Fruit fly (Drosophila melanogaster) whole organism: Measurements from ENCODE around the gene CG10560.

Source experiments
- CG8478 ChIP-seq: fragments of >200 bp; optimal IDR thresholded peaks from 2 replicates; lab custom pipeline; 2018; ENCODE audit warnings: inconsistent platforms
- Dll ChIP-seq: fragments of >200 bp; optimal IDR thresholded peaks from 2 replicates; lab custom pipeline; 2017
- EcR ChIP-seq, 2 experiments: fragments of >200 bp; optimal IDR thresholded peaks; 2 replicates each; lab custom pipeline; 2017; ENCODE audit warnings: missing biosample characterization in 2 of 2, missing genetic modification characterization in 2 of 2, missing genetic modification reagents in 2 of 2
- pan ChIP-seq: fragments of >200 bp; optimal IDR thresholded peaks from 2 replicates; lab custom pipeline; 2017
- psq ChIP-seq: fragments of >200 bp; optimal IDR thresholded peaks from 2 replicates; lab custom pipeline; 2017
- usp ChIP-seq: fragments of >200 bp; optimal IDR thresholded peaks from 2 replicates; lab custom pipeline; 2017; ENCODE audit warnings: missing biosample characterization, missing genetic modification characterization, mixed read lengths

CG10560 gene

DNA sequence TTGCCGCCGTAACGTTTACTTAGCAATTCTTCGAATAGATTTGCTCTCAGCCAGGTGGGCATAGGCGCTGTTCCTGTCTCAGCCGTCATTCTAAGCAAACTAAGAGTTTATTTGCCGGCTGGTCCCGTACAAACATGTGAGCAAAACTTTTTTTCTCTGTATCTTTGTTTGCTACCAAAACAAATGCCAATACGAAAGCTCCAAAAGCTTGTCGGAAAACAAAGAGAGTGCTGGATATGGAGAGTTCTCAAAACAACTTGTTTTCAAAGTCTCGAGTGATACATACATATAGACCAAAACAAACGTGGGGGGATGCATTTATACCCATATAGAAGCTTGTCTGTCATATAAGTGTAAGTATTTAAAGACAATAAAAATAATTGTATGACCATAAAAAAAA is 3.9 kb downstream of the CG10560 start, which contains the start of gene CG10559:
TSS of gene CG10559 (minus strand) at position 101 of the 400 bp plus-strand sequence.
- no peak for TF ChIP-seq EcR (GFP tag; optimal IDR thresholded peaks at IDR 0.05; lab: Kevin White, UChicago)

dm6 chr3R:25313771-25314170 is 6.1 kb downstream of the CG10560 start, which contains the start of gene CG31087:
Gene CG31087, minus strand, starts transcription at chr3R:25313833.
- TF ChIP-seq usp (GFP tag; lab: Kevin White, UChicago) (no peak), CG8478 (no peak), pan (lab: Kevin White, UChicago) (no peak), psq (lab: Kevin White, UChicago) (no peak), Dll (lab: Kevin White, UChicago) (no peak), EcR (GFP tag; optimal IDR thresholded peaks at IDR 0.05; lab: Kevin White, UChicago) (no peak)

- no peak for TF ChIP-seq EcR (GFP tag; optimal IDR thresholded peaks at IDR 0.05; lab: Kevin White, UChicago)
- no peak for TF ChIP-seq CG8478
- no peak for TF ChIP-seq Dll (lab: Kevin White, UChicago)
- no peak for TF ChIP-seq pan (lab: Kevin White, UChicago)
- TF ChIP-seq usp (GFP tag; lab: Kevin White, UChicago) = no peak
- no peak for TF ChIP-seq psq (lab: Kevin White, UChicago)
Observed at dm6 chr3R:25312583-25312982, 7.3 kb downstream of the CG10560 start.

- TF ChIP-seq Dll (lab: Kevin White, UChicago) (no peak), EcR (GFP tag; optimal IDR thresholded peaks at IDR 0.05; lab: Kevin White, UChicago) (no peak), pan (lab: Kevin White, UChicago) (no peak), psq (lab: Kevin White, UChicago) (no peak), usp (GFP tag; lab: Kevin White, UChicago) (no peak), CG8478 (no peak)
Observed at dm6 chr3R:25310843-25311242, 9.1 kb downstream of the CG10560 start, which contains the start of gene CG31099. Gene CG31099, minus strand, starts transcription at chr3R:25310943.

dm6 chr3R:25309175-25309574 is 10.7 kb downstream of the CG10560 start:
- TF ChIP-seq CG8478 (no peak), EcR (GFP tag; optimal IDR thresholded peaks at IDR 0.05; lab: Kevin White, UChicago) (no peak), Dll (lab: Kevin White, UChicago) (no peak), psq (lab: Kevin White, UChicago) (no peak)

- no peak for TF ChIP-seq CG8478
- TF ChIP-seq EcR (GFP tag; optimal IDR thresholded peaks at IDR 0.05; lab: Kevin White, UChicago) = no peak
- TF ChIP-seq Dll (lab: Kevin White, UChicago) = no peak
- TF ChIP-seq usp (GFP tag; lab: Kevin White, UChicago) = no peak
- TF ChIP-seq pan (lab: Kevin White, UChicago) = no peak
- no peak for TF ChIP-seq psq (lab: Kevin White, UChicago)
Observed at dm6 chr3R:25308228-25308627, 11.7 kb downstream of the CG10560 start, which contains the start of gene CG10550. Gene CG10550, minus strand, starts transcription at chr3R:25308391.

dm6 chr3R:25305822-25306544 is 13.9 kb downstream of the CG10560 start:
- TF ChIP-seq pan (lab: Kevin White, UChicago) (no peak), Dll (lab: Kevin White, UChicago) (no peak), usp (GFP tag; lab: Kevin White, UChicago) (no peak), EcR (GFP tag; optimal IDR thresholded peaks at IDR 0.05; lab: Kevin White, UChicago) (no peak), CG8478 (no peak), psq (lab: Kevin White, UChicago) (no peak)

- TF ChIP-seq CG8478 = no peak
- no peak for TF ChIP-seq EcR (GFP tag; optimal IDR thresholded peaks at IDR 0.05; lab: Kevin White, UChicago)
- no peak for TF ChIP-seq pan (lab: Kevin White, UChicago)
- no peak for TF ChIP-seq usp (GFP tag; lab: Kevin White, UChicago)
- TF ChIP-seq psq (lab: Kevin White, UChicago) = no peak
- no peak for TF ChIP-seq Dll (lab: Kevin White, UChicago)
Observed at dm6 chr3R:25303857-25304440, 16.0 kb downstream of the CG10560 start, which contains the start of gene CG31436. Gene CG31436, plus strand, starts transcription at chr3R:25304137.

DNA sequence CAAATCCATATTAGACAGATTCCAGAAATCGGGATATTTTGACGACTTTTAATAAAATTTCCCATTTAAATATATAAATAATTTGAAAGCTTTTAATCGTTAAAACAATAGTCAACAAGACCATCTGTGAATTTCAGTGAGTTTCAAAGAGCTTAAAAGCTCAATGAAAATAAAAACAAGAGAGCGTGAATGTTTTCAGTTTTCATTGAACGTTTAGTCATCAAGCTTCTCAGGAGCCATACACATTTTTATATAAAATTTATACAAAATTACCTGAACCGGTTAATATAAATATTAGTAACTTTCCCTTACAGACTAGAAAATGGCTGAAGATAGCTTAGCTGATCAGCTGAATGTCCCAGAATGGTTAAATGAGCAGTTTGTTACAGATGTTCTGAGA is 17.7 kb downstream of the CG10560 start, which contains the start of gene CG31370:
TSS of gene CG31370 (plus strand) at position 226 of the 400 bp plus-strand sequence.
- no peak for TF ChIP-seq usp (GFP tag; lab: Kevin White, UChicago)
- no peak for TF ChIP-seq EcR (GFP tag; optimal IDR thresholded peaks at IDR 0.05; lab: Kevin White, UChicago)

- TF ChIP-seq pan (lab: Kevin White, UChicago) = no peak
- TF ChIP-seq Dll (lab: Kevin White, UChicago) = no peak
- no peak for TF ChIP-seq psq (lab: Kevin White, UChicago)
- TF ChIP-seq CG8478 = no peak
- TF ChIP-seq EcR (GFP tag; optimal IDR thresholded peaks at IDR 0.05; lab: Kevin White, UChicago) = no peak
- TF ChIP-seq usp (GFP tag; lab: Kevin White, UChicago) = no peak
Observed at dm6 chr3R:25300575-25300974, 19.3 kb downstream of the CG10560 start, which contains the start of gene CG13659. Gene CG13659, plus strand, starts transcription at chr3R:25300891.

DNA sequence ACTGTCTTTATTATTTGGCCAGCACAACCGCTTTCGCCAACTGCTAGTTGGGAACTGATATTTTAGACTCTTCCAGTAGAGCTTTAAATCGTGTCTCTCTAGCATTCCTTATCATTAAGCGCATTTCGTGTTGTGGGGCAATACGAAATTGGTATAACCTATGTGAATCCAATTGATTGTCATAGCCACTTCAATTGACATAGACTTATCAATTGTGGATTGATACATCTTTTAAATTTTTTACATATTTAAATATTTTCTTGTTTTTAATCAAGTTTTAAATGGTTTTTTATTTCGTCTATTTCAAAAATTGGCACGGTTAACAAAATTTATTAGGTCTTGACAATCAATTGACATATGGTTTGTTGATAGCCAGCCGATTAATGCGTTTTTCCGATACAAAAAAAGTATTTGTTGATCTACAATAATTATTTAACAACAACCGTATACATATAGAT is 20.4 kb downstream of the CG10560 start, which contains the start of gene CG31288:
TSS of gene CG31288 (minus strand) at position 51 of the 458 bp plus-strand sequence.
- TF ChIP-seq Dll (lab: Kevin White, UChicago) (no peak), EcR (GFP tag; optimal IDR thresholded peaks at IDR 0.05; lab: Kevin White, UChicago) (no peak), CG8478 (no peak), psq (lab: Kevin White, UChicago) (no peak), pan (lab: Kevin White, UChicago) (no peak), usp (GFP tag; lab: Kevin White, UChicago) (no peak)
